Fruit fly (Drosophila melanogaster): ENCODE results near the gene Vps53.

DNA sequence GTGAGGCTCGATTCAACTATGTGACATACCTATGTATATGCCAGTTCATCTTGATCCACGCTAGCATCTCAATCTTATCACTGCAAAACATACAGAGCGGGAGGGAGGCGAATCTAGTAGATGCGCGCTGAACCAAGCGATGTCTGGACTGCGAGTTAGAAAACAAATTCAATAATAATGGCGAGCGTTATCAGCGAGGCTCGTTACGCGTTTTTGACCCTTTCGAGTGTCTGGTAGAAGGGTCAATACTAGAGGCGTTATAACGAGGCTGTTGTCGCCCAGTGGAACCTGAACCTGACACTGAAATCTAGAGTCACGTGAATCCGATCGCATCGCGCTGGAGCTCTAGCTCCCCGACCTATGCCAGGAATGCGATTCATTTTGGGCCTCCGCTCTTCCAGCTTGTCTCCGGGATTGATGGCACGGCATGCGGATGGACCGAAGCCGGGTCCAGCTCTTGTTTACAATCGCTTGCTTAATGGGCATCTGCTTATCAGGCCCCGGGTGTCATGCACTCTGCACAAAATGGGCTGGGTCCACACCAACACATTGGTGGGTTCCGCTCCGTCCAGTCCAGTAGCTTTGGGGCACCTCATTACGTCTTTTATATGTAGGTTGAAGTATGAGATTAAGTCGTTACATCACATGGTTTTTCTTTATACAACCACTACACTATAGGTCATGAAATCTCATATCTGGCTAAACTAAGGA lies 3.7 kb upstream of the Vps53 start:
- TF ChIP-seq CG8478 (optimal IDR thresholded peaks at IDR 0.05) (no peak), CTCF (optimal IDR thresholded peaks at IDR 0.05) (no peak)
